Worm (Caenorhabditis elegans): Measurements from ENCODE around the gene F58E6.4.

ce11 chrV:9767941-9768340 lies 17.7 kb upstream of the F58E6.4 start:
- no peak for TF ChIP-seq him-1 (tag; optimal IDR thresholded peaks at IDR 0.05)
- no peak for TF ChIP-seq dao-5 (tag; optimal IDR thresholded peaks at IDR 0.05)

Data from whole organism, L4/young adult.